Worm (Caenorhabditis elegans) whole organism, L2 larva: Measurements from ENCODE around the gene mrpl-35.

Experiments used
- egl-27 ChIP-seq: sonication (generic microtip); optimal IDR thresholded peaks from 3 replicates; lab custom pipeline; 2017; ENCODE audit warnings: missing biosample characterization, missing genetic modification reagents, missing genetic modification characterization
- elt-1 ChIP-seq: fragments of 150-350 bp; optimal IDR thresholded peaks from 2 replicates; lab custom pipeline; 2014; ENCODE audit warnings: missing biosample characterization, missing genetic modification characterization
- elt-3 ChIP-seq: sonication (generic microtip); optimal IDR thresholded peaks from 2 replicates; lab custom pipeline; 2017; ENCODE audit warnings: missing biosample characterization, missing genetic modification characterization
- fos-1 ChIP-seq: fragments of 150-350 bp; optimal IDR thresholded peaks from 2 replicates; lab custom pipeline; 2014; ENCODE audit warnings: missing biosample characterization, missing genetic modification characterization
- lsy-2 ChIP-seq, 2 experiments: fragments of 150-350 bp in 1 of 2; sonication (generic microtip) in 1 of 2; optimal IDR thresholded peaks; 2 replicates each; lab custom pipeline; 2014 to 2017; ENCODE audit warnings: missing biosample characterization in 2 of 2, missing genetic modification characterization in 2 of 2
- nhr-10 ChIP-seq: sonication (generic microtip); optimal IDR thresholded peaks from 2 replicates; lab custom pipeline; 2017; ENCODE audit warnings: missing biosample characterization, missing genetic modification characterization
- nhr-77 ChIP-seq: fragments of 150-350 bp; optimal IDR thresholded peaks from 2 replicates; lab custom pipeline; 2014; ENCODE audit warnings: missing biosample characterization, missing genetic modification characterization
- zag-1 ChIP-seq: fragments of 150-350 bp; optimal IDR thresholded peaks from 2 replicates; lab custom pipeline; 2014; ENCODE audit warnings: missing biosample characterization, missing genetic modification characterization

DNA sequence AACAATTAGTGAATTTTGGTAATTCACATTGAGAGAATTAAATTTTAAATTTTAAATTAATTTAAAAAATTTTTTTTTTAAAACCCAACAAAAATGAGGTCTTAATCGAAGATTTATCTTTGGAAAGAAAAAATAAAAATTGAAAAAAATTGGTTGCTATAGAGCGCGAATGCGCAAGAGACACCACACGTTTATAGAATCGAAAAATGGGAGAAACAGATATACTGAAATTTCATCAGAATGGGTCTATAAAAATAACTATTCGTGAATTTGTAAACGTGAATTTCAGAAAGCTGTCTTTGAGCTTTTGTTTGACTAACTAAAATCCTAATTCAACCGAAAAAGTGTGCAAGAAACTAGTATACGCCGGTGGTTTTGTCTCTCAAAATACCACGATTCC lies 30.4 kb downstream of the mrpl-35 start:
- TF ChIP-seq elt-3 (tag; lab: Kevin White, UChicago) (no peak), nhr-77 (tag; lab: Kevin White, UChicago) (no peak), lsy-2 (tag; optimal IDR thresholded peaks at IDR 0.05; lab: Kevin White, UChicago) (peak; percentile 14 to 77), egl-27 (tag; lab: Kevin White, UChicago) (no peak), zag-1 (tag; lab: Kevin White, UChicago) (no peak), elt-1 (no peak), nhr-10 (tag; lab: Kevin White, UChicago) (no peak), fos-1 (tag; lab: Kevin White, UChicago) (peak; percentile 47)
